Worm (Caenorhabditis elegans) whole organism, L4/young adult: Measurements from ENCODE around the gene C01G10.10.
"Not testable (repeated sequence)": the region's sequence is repeated elsewhere in the genome, so short reads cannot be mapped to it uniquely, and the experiment has no call there.

Experiments
- W03F9.2 ChIP-seq: fragments of 150-350 bp; optimal IDR thresholded peaks from 2 replicates; lab custom pipeline; 2014; ENCODE audit warnings: missing biosample characterization, missing genetic modification characterization
- dao-5 ChIP-seq: sonication (generic microtip); optimal IDR thresholded peaks from 2 replicates; lab custom pipeline; 2016; ENCODE audit warnings: missing genotype, missing genetic modification characterization, moderate library complexity, missing compliant biosample characterization
- him-1 ChIP-seq: sonication (generic microtip); optimal IDR thresholded peaks from 2 replicates; lab custom pipeline; 2016; ENCODE audit warnings: missing genotype, missing genetic modification reagents, missing genetic modification characterization, missing compliant biosample characterization

The C01G10.10 gene

ce11 chrV:15051720-15052119 lies 30.5 kb downstream of the C01G10.10 start:
- TF ChIP-seq dao-5 (tag; lab: Kevin White, UChicago) (no peak), him-1 (tag; lab: Kevin White, UChicago) (no peak), W03F9.2 (tag; lab: Kevin White, UChicago) (no peak)

ce11 chrV:15048107-15048506 lies 34.1 kb downstream of the C01G10.10 start, which contains the start of gene sdc-3:
TSS of gene sdc-3 (minus strand) at chrV:15048207.
- TF ChIP-seq dao-5 (tag; lab: Kevin White, UChicago) (no peak), him-1 (tag; lab: Kevin White, UChicago) (no peak), W03F9.2 (tag; lab: Kevin White, UChicago) (no peak)

ce11 chrV:15036769-15037168 lies 45.5 kb downstream of the C01G10.10 start, which contains the start of gene melo-3:
TSS of gene melo-3 (minus strand) at chrV:15036869.
- not testable (repeated sequence) for TF ChIP-seq W03F9.2, dao-5, him-1 (tag; lab: Kevin White, UChicago)

- TF ChIP-seq him-1, dao-5, W03F9.2 (tag; lab: Kevin White, UChicago): not testable (repeated sequence)
Observed at ce11 chrV:15031373-15031772, 50.9 kb downstream of the C01G10.10 start, which contains the start of gene cng-1. TSS of gene cng-1 (minus strand) at chrV:15031473.
